Fruit fly (Drosophila melanogaster) whole organism, embryonic: ENCODE results near the gene SP555.

Source experiments
- Adf1 ChIP-seq: fragments of 200-800 bp; sonication (Bioruptor generic); IDR thresholded peaks from 2 replicates; pipeline ENCODE4 v1.3.6; 2022; ENCODE audit warnings: missing biosample characterization, missing genetic modification characterization
- Asciz ChIP-seq: fragments of 200-800 bp; sonication (Bioruptor generic); optimal IDR thresholded peaks from 2 replicates; lab custom pipeline; 2017; ENCODE audit warnings: missing biosample characterization, mild to moderate bottlenecking, missing genetic modification characterization, missing genetic modification reagents
- Atf6 ChIP-seq: fragments of 200-800 bp; sonication (Bioruptor generic); IDR thresholded peaks from 2 replicates; pipeline ENCODE4 v1.3.6; 2022; ENCODE audit warnings: missing biosample characterization, missing genetic modification characterization
- CG10147 ChIP-seq: fragments of 200-800 bp; sonication (Bioruptor generic); optimal IDR thresholded peaks from 2 replicates; lab custom pipeline; 2019; ENCODE audit warnings: missing biosample characterization, mild to moderate bottlenecking, missing genetic modification characterization, moderate library complexity
- CG10366 ChIP-seq: fragments of 200-800 bp; sonication (Bioruptor generic); IDR thresholded peaks from 2 replicates; pipeline ENCODE4 v1.3.6; 2022; ENCODE audit warnings: missing biosample characterization, missing genetic modification characterization
- CG10565 ChIP-seq: fragments of 200-800 bp; sonication (Bioruptor generic); optimal IDR thresholded peaks from 3 replicates; lab custom pipeline; 2016; ENCODE audit warnings: missing biosample characterization, mild to moderate bottlenecking, missing genetic modification characterization
- CG10654 ChIP-seq: fragments of 200-800 bp; sonication (Bioruptor generic); optimal IDR thresholded peaks from 2 replicates; lab custom pipeline; 2016; ENCODE audit warnings: missing biosample characterization, missing genetic modification characterization
- CG10959 ChIP-seq: fragments of 200-800 bp; sonication (Bioruptor generic); IDR thresholded peaks from 2 replicates; pipeline ENCODE4 v1.3.6; 2022; ENCODE audit warnings: missing biosample characterization, missing genetic modification characterization
- CG12155 ChIP-seq: fragments of 200-800 bp; sonication (Bioruptor generic); optimal IDR thresholded peaks from 3 replicates; lab custom pipeline; 2016; ENCODE audit warnings: missing biosample characterization, missing genetic modification characterization
- CG13287 ChIP-seq: fragments of 200-800 bp; sonication (Bioruptor generic); IDR thresholded peaks from 2 replicates; pipeline ENCODE4 v1.3.6; 2022; ENCODE audit warnings: missing biosample characterization, missing genetic modification characterization; ENCODE audit not compliant: partially characterized antibody
- CG13624 ChIP-seq: fragments of 200-800 bp; sonication (Bioruptor generic); optimal IDR thresholded peaks from 2 replicates; lab custom pipeline; 2016; ENCODE audit warnings: missing biosample characterization, missing genetic modification characterization
- CG15479 ChIP-seq: fragments of 200-800 bp; sonication (Bioruptor generic); optimal IDR thresholded peaks from 3 replicates; lab custom pipeline; 2019; ENCODE audit warnings: missing biosample characterization, mild to moderate bottlenecking, missing genetic modification characterization, moderate library complexity
- CG17328 ChIP-seq: fragments of 200-800 bp; sonication (Bioruptor generic); IDR thresholded peaks from 2 replicates; pipeline ENCODE4 v1.3.6; 2022; ENCODE audit warnings: missing biosample characterization, missing genetic modification characterization
- CG2116 ChIP-seq: fragments of 200-800 bp; sonication (Bioruptor generic); optimal IDR thresholded peaks from 3 replicates; lab custom pipeline; 2018; ENCODE audit warnings: missing biosample characterization, mild to moderate bottlenecking, missing genetic modification characterization
- CG34376 ChIP-seq: fragments of 200-800 bp; sonication (Bioruptor generic); optimal IDR thresholded peaks from 2 replicates; lab custom pipeline; 2018; ENCODE audit warnings: missing biosample characterization, mild to moderate bottlenecking, missing genetic modification characterization
- CG43689 ChIP-seq: fragments of 200-800 bp; sonication (Bioruptor generic); IDR thresholded peaks from 2 replicates; pipeline ENCODE4 v1.3.6; 2022; ENCODE audit warnings: missing biosample characterization, missing genetic modification characterization
- CG4617 ChIP-seq: fragments of 200-800 bp; sonication (Bioruptor generic); optimal IDR thresholded peaks from 3 replicates; lab custom pipeline; 2016; ENCODE audit warnings: missing biosample characterization, missing genetic modification characterization, borderline replicate concordance
- CG7556 ChIP-seq: fragments of 200-800 bp; sonication (Bioruptor generic); optimal IDR thresholded peaks from 2 replicates; lab custom pipeline; 2017; ENCODE audit warnings: missing biosample characterization, mild to moderate bottlenecking, missing genetic modification characterization
- CG7786 ChIP-seq: fragments of 200-800 bp; sonication (Bioruptor generic); optimal IDR thresholded peaks from 2 replicates; lab custom pipeline; 2016; ENCODE audit warnings: missing biosample characterization, missing genetic modification characterization
- CG8290 ChIP-seq, 3 experiments: fragments of 200-800 bp; sonication (Bioruptor generic); optimal IDR thresholded peaks; 2 replicates each; lab custom pipeline; 2016 to 2019; ENCODE audit warnings: missing biosample characterization in 3 of 3, missing genetic modification characterization in 3 of 3, mild to moderate bottlenecking in 2 of 3, moderate library complexity in 1 of 3
- CoRest ChIP-seq: fragments of 200-800 bp; sonication (Bioruptor generic); optimal IDR thresholded peaks from 3 replicates; lab custom pipeline; 2018; ENCODE audit warnings: missing biosample characterization, mild to moderate bottlenecking, missing genetic modification characterization, moderate library complexity
- D ChIP-seq, 2 experiments: fragments of 200-800 bp in 1 of 2; fragments of >200 bp in 1 of 2; sonication (Bioruptor generic) in 1 of 2; optimal IDR thresholded peaks; 2 replicates in 1 of 2; 3 replicates in 1 of 2; lab custom pipeline; 2017; ENCODE audit warnings: mild to moderate bottlenecking in 1 of 2, missing biosample characterization in 1 of 2, missing genetic modification characterization in 1 of 2, missing genetic modification reagents in 1 of 2
- Deaf1 ChIP-seq: fragments of 200-800 bp; optimal IDR thresholded peaks from 3 replicates; lab custom pipeline; 2019; ENCODE audit warnings: missing biosample characterization, mild to moderate bottlenecking, missing genetic modification characterization, moderate library complexity
- Doc2 ChIP-seq: fragments of 200-800 bp; sonication (Bioruptor generic); IDR thresholded peaks from 2 replicates; pipeline ENCODE4 v1.3.6; 2022; ENCODE audit warnings: missing biosample characterization, missing genetic modification characterization
- Dref ChIP-seq: fragments of 200-800 bp; sonication (Bioruptor generic); IDR thresholded peaks from 2 replicates; pipeline ENCODE4 v1.3.6; 2022; ENCODE audit warnings: missing biosample characterization, missing genetic modification characterization
- Gug ChIP-seq: fragments of 200-800 bp; sonication (Bioruptor generic); IDR thresholded peaks from 4 replicates; pipeline ENCODE4 v1.3.6; 2022; ENCODE audit warnings: missing biosample characterization, missing genetic modification characterization
- Kr ChIP-seq: fragments of 200-800 bp; sonication (Bioruptor generic); optimal IDR thresholded peaks from 2 replicates; lab custom pipeline; 2017; ENCODE audit warnings: missing biosample characterization, mild to moderate bottlenecking, missing genetic modification characterization
- Lpt ChIP-seq: fragments of >200 bp; optimal IDR thresholded peaks from 2 replicates; lab custom pipeline; 2018; ENCODE audit warnings: missing biosample characterization, missing genetic modification characterization
- Meics ChIP-seq: fragments of 200-800 bp; sonication (Bioruptor generic); optimal IDR thresholded peaks from 2 replicates; lab custom pipeline; 2017; ENCODE audit warnings: missing biosample characterization, mild to moderate bottlenecking, missing genetic modification characterization
- Pdp1 ChIP-seq, 2 experiments: fragments of 200-800 bp; sonication (Bioruptor generic); optimal IDR thresholded peaks; 3 replicates each; lab custom pipeline; 2016; ENCODE audit warnings: missing biosample characterization in 2 of 2, missing genetic modification characterization in 2 of 2, mild to moderate bottlenecking in 1 of 2, moderate library complexity in 1 of 2
- Six4 ChIP-seq: fragments of 200-800 bp; sonication (Bioruptor generic); optimal IDR thresholded peaks from 2 replicates; lab custom pipeline; 2016; ENCODE audit warnings: missing biosample characterization, missing genetic modification characterization
- Spps ChIP-seq: fragments of 200-800 bp; sonication (Bioruptor generic); optimal IDR thresholded peaks from 2 replicates; lab custom pipeline; 2018; ENCODE audit warnings: missing biosample characterization, mild to moderate bottlenecking, missing genetic modification characterization
- Xrp1 ChIP-seq: fragments of 200-800 bp; sonication (Bioruptor generic); IDR thresholded peaks from 2 replicates; pipeline ENCODE4 v1.3.6; 2022; ENCODE audit warnings: missing biosample characterization, missing genetic modification characterization
- al ChIP-seq: fragments of 200-800 bp; sonication (Bioruptor generic); IDR thresholded peaks from 2 replicates; pipeline ENCODE4 v1.3.6; 2022; ENCODE audit warnings: missing biosample characterization, missing genetic modification characterization
- ara ChIP-seq: fragments of 200-800 bp; sonication (Bioruptor generic); IDR thresholded peaks from 2 replicates; pipeline ENCODE4 v1.3.6; 2022; ENCODE audit warnings: missing biosample characterization, missing genetic modification characterization
- bcd ChIP-seq: fragments of 200-800 bp; sonication (Bioruptor generic); optimal IDR thresholded peaks from 2 replicates; lab custom pipeline; 2017; ENCODE audit warnings: missing biosample characterization, mild to moderate bottlenecking, missing genetic modification characterization
- bowl ChIP-seq: fragments of 200-800 bp; sonication (Bioruptor generic); IDR thresholded peaks from 2 replicates; pipeline ENCODE4 v1.3.6; 2022; ENCODE audit warnings: missing biosample characterization, missing genetic modification characterization
- dmrt11E ChIP-seq: fragments of 200-800 bp; sonication (Bioruptor generic); optimal IDR thresholded peaks from 3 replicates; lab custom pipeline; 2018; ENCODE audit warnings: missing biosample characterization, mild to moderate bottlenecking, missing genetic modification characterization, moderate library complexity
- en ChIP-seq: fragments of 200-800 bp; sonication (Bioruptor generic); optimal IDR thresholded peaks from 2 replicates; lab custom pipeline; 2016; ENCODE audit warnings: missing biosample characterization, missing genetic modification characterization
- ftz-f1 ChIP-seq: fragments of 200-800 bp; sonication (Bioruptor generic); optimal IDR thresholded peaks from 2 replicates; lab custom pipeline; 2016; ENCODE audit warnings: missing biosample characterization, missing genetic modification characterization
- gt ChIP-seq: fragments of 200-800 bp; sonication (Bioruptor generic); IDR thresholded peaks from 2 replicates; pipeline ENCODE4 v1.3.6; 2022; ENCODE audit warnings: missing biosample characterization, missing genetic modification characterization
- h ChIP-seq: fragments of >200 bp; optimal IDR thresholded peaks from 2 replicates; lab custom pipeline; 2017
- hbn ChIP-seq: fragments of 200-800 bp; sonication (Bioruptor generic); IDR thresholded peaks from 2 replicates; pipeline ENCODE4 v1.3.6; 2022; ENCODE audit warnings: missing biosample characterization, missing genetic modification characterization; ENCODE audit not compliant: partially characterized antibody
- lbe ChIP-seq: fragments of 200-800 bp; sonication (Bioruptor generic); optimal IDR thresholded peaks from 2 replicates; lab custom pipeline; 2016; ENCODE audit warnings: missing biosample characterization, mild to moderate bottlenecking, missing genetic modification characterization
- mirr ChIP-seq: fragments of 200-800 bp; sonication (Bioruptor generic); optimal IDR thresholded peaks from 3 replicates; lab custom pipeline; 2018; ENCODE audit warnings: missing biosample characterization, mild to moderate bottlenecking, missing genetic modification characterization
- pita ChIP-seq: fragments of 200-800 bp; sonication (Bioruptor generic); optimal IDR thresholded peaks from 2 replicates; lab custom pipeline; 2017; ENCODE audit warnings: missing biosample characterization, mild to moderate bottlenecking, missing genetic modification characterization
- slp2 ChIP-seq: fragments of 200-800 bp; sonication (Bioruptor generic); optimal IDR thresholded peaks from 2 replicates; lab custom pipeline; 2016; ENCODE audit warnings: missing biosample characterization, missing genetic modification characterization
- toy ChIP-seq: fragments of 200-800 bp; sonication (Bioruptor generic); IDR thresholded peaks from 2 replicates; pipeline ENCODE4 v1.3.6; 2022; ENCODE audit warnings: missing biosample characterization, missing genetic modification characterization
- usp ChIP-seq: fragments of >200 bp; optimal IDR thresholded peaks from 2 replicates; lab custom pipeline; 2017; ENCODE audit warnings: missing biosample characterization, missing genetic modification characterization
- vvl ChIP-seq: fragments of 200-800 bp; sonication (Bioruptor generic); IDR thresholded peaks from 2 replicates; pipeline ENCODE4 v1.3.6; 2022; ENCODE audit warnings: missing biosample characterization, missing genetic modification characterization

The SP555 gene

DNA sequence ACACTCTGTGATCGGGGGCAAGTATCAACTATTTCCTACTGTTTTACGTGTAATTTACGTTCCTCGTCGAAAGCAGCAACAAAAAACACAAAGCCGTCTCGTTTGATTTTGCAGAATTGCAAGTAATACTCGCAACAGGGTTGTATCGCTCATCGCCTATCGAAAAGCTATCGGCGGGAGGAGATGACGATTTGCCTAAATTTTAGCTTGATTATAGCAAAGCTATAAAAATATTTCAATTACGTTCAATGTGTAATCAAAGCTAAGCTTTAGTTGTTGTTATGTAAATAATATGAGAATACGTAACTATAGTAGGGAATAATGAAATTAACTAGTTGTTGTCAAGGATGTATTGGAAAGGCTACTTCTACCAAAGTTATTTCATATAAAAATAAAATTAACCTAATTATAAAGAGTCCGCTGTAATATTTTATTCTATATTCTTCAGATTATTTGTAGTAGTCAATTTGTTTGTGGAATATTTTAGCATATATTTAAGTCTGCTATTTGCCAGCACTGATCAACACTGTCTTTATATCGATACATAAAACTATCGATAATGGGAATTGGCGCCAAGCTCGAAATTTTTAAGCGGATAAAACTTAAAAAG lies 22.2 kb downstream of the SP555 start, which contains the start of gene Rpn11 (continued):
- TF ChIP-seq pita (no peak), CG2116 (GFP tag; lab: Kevin White, UChicago) (peak; percentile 99), bcd (peak; percentile 64), Pdp1 (GFP tag; optimal IDR thresholded peaks at IDR 0.05; lab: Kevin White, UChicago) (peak; percentile 56 to 63), CG34376 (GFP tag; lab: Kevin White, UChicago) (peak; percentile 55), CG10654 (peak; percentile 36), CG10366 (GFP tag; lab: Robert Waterston, UW) (no peak; the same call in 1 of the 2 replicates), Lpt (GFP tag; lab: Kevin White, UChicago) (no peak), CG43689 (GFP tag; lab: Robert Waterston, UW) (no peak), en (no peak), D (optimal IDR thresholded peaks at IDR 0.05; lab: Kevin White, UChicago) (no peak), D (GFP tag; optimal IDR thresholded peaks at IDR 0.05; lab: Kevin White, UChicago) (no peak), toy (GFP tag; lab: Robert Waterston, UW) (no peak), CG17328 (GFP tag; lab: Robert Waterston, UW) (no peak), CG12155 (peak; percentile 71), Meics (GFP tag; lab: Kevin White, UChicago) (peak; percentile 64), Xrp1 (GFP tag; lab: Robert Waterston, UW) (peak; percentile 38; the same call in 1 of the 2 replicates), Asciz (GFP tag; lab: Kevin White, UChicago) (peak; percentile 15), gt (no peak), CG10147 (GFP tag; lab: Kevin White, UChicago) (peak; percentile 72), Doc2 (GFP tag; lab: Robert Waterston, UW) (no peak), Kr (GFP tag; lab: Kevin White, UChicago) (no peak), al (no peak), Dref (GFP tag; lab: Robert Waterston, UW) (peak; percentile 77), CG7786 (GFP tag; lab: Kevin White, UChicago) (peak; percentile 29), CG13624 (GFP tag; lab: Kevin White, UChicago) (peak; percentile 52), Deaf1 (tag; lab: Kevin White, UChicago) (peak; percentile 26), Spps (tag; lab: Kevin White, UChicago) (peak; percentile 34), vvl (GFP tag; lab: Robert Waterston, UW) (peak; percentile 80), dmrt11E (tag; lab: Kevin White, UChicago) (peak; percentile 70), ara (GFP tag; lab: Robert Waterston, UW) (0 out of 2 replicates have a peak, but pooled peaks have one; percentile 18), slp2 (no peak), Adf1 (GFP tag; lab: Robert Waterston, UW) (no peak), CG10959 (GFP tag; lab: Robert Waterston, UW) (no peak), hbn (GFP tag; lab: Robert Waterston, UW) (peak; percentile 35; the same call in 1 of the 2 replicates), Six4 (peak; percentile 46), CG13287 (GFP tag; lab: Robert Waterston, UW) (peak; percentile 63), h (no peak), usp (GFP tag; lab: Kevin White, UChicago) (no peak), Atf6 (GFP tag; lab: Robert Waterston, UW) (no peak), lbe (no peak), bowl (GFP tag; lab: Robert Waterston, UW) (no peak), mirr (peak; percentile 8), Gug (GFP tag; lab: Robert Waterston, UW) (no peak), CG8290 (GFP tag; optimal IDR thresholded peaks at IDR 0.05; lab: Kevin White, UChicago) (peak; percentile 36), CG8290 (tag; optimal IDR thresholded peaks at IDR 0.05; lab: Kevin White, UChicago) (peak; percentile 16 to 58), CG10565 (GFP tag; lab: Kevin White, UChicago) (no peak), CoRest (tag; lab: Kevin White, UChicago) (peak; percentile 84), CG4617 (GFP tag; lab: Kevin White, UChicago) (peak; percentile 54), ftz-f1 (no peak), CG15479 (GFP tag; lab: Kevin White, UChicago) (no peak), CG7556 (peak; percentile 72)
